Worm (Caenorhabditis elegans) whole organism, late embryonic: Measurements from ENCODE around the gene F28C10.3.

Experiments
- ceh-18 ChIP-seq: sonication (generic microtip); optimal IDR thresholded peaks from 2 replicates; lab custom pipeline; 2016; ENCODE audit warnings: missing genetic modification characterization, missing compliant biosample characterization
- fkh-10 ChIP-seq: fragments of 150-350 bp; optimal IDR thresholded peaks from 2 replicates; lab custom pipeline; 2014; ENCODE audit warnings: missing biosample characterization, missing genetic modification reagents, missing genetic modification characterization
- pha-4 ChIP-seq: fragments of 150-350 bp; optimal IDR thresholded peaks from 2 replicates; lab custom pipeline; 2018; ENCODE audit warnings: missing biosample characterization, missing genetic modification reagents, missing genetic modification characterization

ce11 chrX:504046-504843 lies 31.4 kb downstream of the F28C10.3 start:
- no peak for TF ChIP-seq fkh-10 (GFP tag; lab: Kevin White, UChicago)
- no peak for TF ChIP-seq ceh-18 (tag; lab: Kevin White, UChicago)
- TF ChIP-seq pha-4, result no peak
